Fruit fly (Drosophila melanogaster) whole organism, embryonic: ENCODE results near the gene kibra.

ENCODE experiments used
- ATbp ChIP-seq: fragments of 200-800 bp; sonication (Bioruptor generic); optimal IDR thresholded peaks from 2 replicates; lab custom pipeline; 2017; ENCODE audit warnings: missing biosample characterization, mild to moderate bottlenecking, missing genetic modification characterization, missing genetic modification reagents
- B-H1 ChIP-seq: fragments of 200-800 bp; sonication (Bioruptor generic); IDR thresholded peaks from 3 replicates; pipeline ENCODE4 v1.3.6; 2022; ENCODE audit warnings: missing biosample characterization, missing genetic modification characterization
- CG10462 ChIP-seq: fragments of 200-800 bp; sonication (Bioruptor generic); optimal IDR thresholded peaks from 2 replicates; lab custom pipeline; 2016; ENCODE audit warnings: missing biosample characterization, missing genetic modification characterization
- CG10565 ChIP-seq: fragments of 200-800 bp; sonication (Bioruptor generic); optimal IDR thresholded peaks from 3 replicates; lab custom pipeline; 2016; ENCODE audit warnings: missing biosample characterization, mild to moderate bottlenecking, missing genetic modification characterization
- CG11560 ChIP-seq: fragments of 200-800 bp; sonication (Bioruptor generic); IDR thresholded peaks from 3 replicates; pipeline ENCODE4 v1.3.6; 2022; ENCODE audit warnings: missing biosample characterization, missing genetic modification characterization
- CG11696 ChIP-seq: fragments of 200-800 bp; sonication (Bioruptor generic); IDR thresholded peaks from 2 replicates; pipeline ENCODE4 v1.3.6; 2022; ENCODE audit warnings: missing biosample characterization, missing genetic modification characterization
- CG12219 ChIP-seq: fragments of 200-800 bp; sonication (Bioruptor generic); optimal IDR thresholded peaks from 3 replicates; lab custom pipeline; 2018; ENCODE audit warnings: missing biosample characterization, mild to moderate bottlenecking, missing genetic modification characterization
- CG1233 ChIP-seq: fragments of 200-800 bp; sonication (Bioruptor generic); optimal IDR thresholded peaks from 4 replicates; lab custom pipeline; 2018; ENCODE audit warnings: missing biosample characterization, mild to moderate bottlenecking, missing genetic modification characterization
- CG14050 ChIP-seq: fragments of 200-800 bp; sonication (Bioruptor generic); IDR thresholded peaks from 3 replicates; pipeline ENCODE4 v1.3.6; 2022; ENCODE audit warnings: missing biosample characterization, missing genetic modification characterization
- CG15696 ChIP-seq: fragments of 200-800 bp; sonication (Bioruptor generic); optimal IDR thresholded peaks from 2 replicates; lab custom pipeline; 2019; ENCODE audit warnings: missing biosample characterization, mild to moderate bottlenecking, missing genetic modification characterization, moderate library complexity
- CG31388 ChIP-seq: fragments of 200-800 bp; sonication (Bioruptor generic); optimal IDR thresholded peaks from 2 replicates; lab custom pipeline; 2016; ENCODE audit warnings: missing biosample characterization, missing genetic modification characterization
- CG31441 ChIP-seq: fragments of 200-800 bp; sonication (Bioruptor generic); IDR thresholded peaks from 2 replicates; pipeline ENCODE4 v1.3.6; 2022; ENCODE audit warnings: missing biosample characterization, missing genetic modification characterization
- CG3407 ChIP-seq: fragments of 200-800 bp; sonication (Bioruptor generic); optimal IDR thresholded peaks from 2 replicates; lab custom pipeline; 2018; ENCODE audit warnings: missing biosample characterization, mild to moderate bottlenecking, missing genetic modification characterization
- CG4424 ChIP-seq: fragments of 200-800 bp; sonication (Bioruptor generic); optimal IDR thresholded peaks from 3 replicates; lab custom pipeline; 2016; ENCODE audit warnings: missing biosample characterization, missing genetic modification characterization
- CG4707 ChIP-seq: fragments of 200-800 bp; sonication (Bioruptor generic); optimal IDR thresholded peaks from 2 replicates; lab custom pipeline; 2018; ENCODE audit warnings: missing biosample characterization, mild to moderate bottlenecking, missing genetic modification characterization, moderate library complexity
- CG6854 ChIP-seq: fragments of 200-800 bp; sonication (Bioruptor generic); optimal IDR thresholded peaks from 3 replicates; lab custom pipeline; 2017; ENCODE audit warnings: missing biosample characterization, mild to moderate bottlenecking, missing genetic modification characterization
- CG7786 ChIP-seq: fragments of 200-800 bp; sonication (Bioruptor generic); optimal IDR thresholded peaks from 2 replicates; lab custom pipeline; 2016; ENCODE audit warnings: missing biosample characterization, missing genetic modification characterization
- CG7987 ChIP-seq: fragments of 200-800 bp; sonication (Bioruptor generic); optimal IDR thresholded peaks from 2 replicates; lab custom pipeline; 2018; ENCODE audit warnings: missing biosample characterization, mild to moderate bottlenecking, missing genetic modification characterization, moderate library complexity
- CG8359 ChIP-seq: fragments of 200-800 bp; sonication (Bioruptor generic); optimal IDR thresholded peaks from 2 replicates; lab custom pipeline; 2017; ENCODE audit warnings: missing biosample characterization, mild to moderate bottlenecking, missing genetic modification characterization, borderline replicate concordance
- CG8388 ChIP-seq: fragments of 200-800 bp; sonication (Bioruptor generic); optimal IDR thresholded peaks from 2 replicates; lab custom pipeline; 2019; ENCODE audit warnings: missing biosample characterization, mild to moderate bottlenecking, missing genetic modification characterization, moderate library complexity
- D ChIP-seq, 2 experiments: fragments of 200-800 bp in 1 of 2; fragments of >200 bp in 1 of 2; sonication (Bioruptor generic) in 1 of 2; optimal IDR thresholded peaks; 2 replicates in 1 of 2; 3 replicates in 1 of 2; lab custom pipeline; 2017; ENCODE audit warnings: mild to moderate bottlenecking in 1 of 2, missing biosample characterization in 1 of 2, missing genetic modification characterization in 1 of 2, missing genetic modification reagents in 1 of 2
- Doc2 ChIP-seq: fragments of 200-800 bp; sonication (Bioruptor generic); IDR thresholded peaks from 2 replicates; pipeline ENCODE4 v1.3.6; 2022; ENCODE audit warnings: missing biosample characterization, missing genetic modification characterization
- Drgx ChIP-seq: fragments of 200-800 bp; sonication (Bioruptor generic); IDR thresholded peaks from 2 replicates; pipeline ENCODE4 v1.3.6; 2022; ENCODE audit warnings: missing biosample characterization, missing genetic modification characterization
- HmgD ChIP-seq: fragments of 200-800 bp; sonication (Bioruptor generic); optimal IDR thresholded peaks from 3 replicates; lab custom pipeline; 2016; ENCODE audit warnings: missing biosample characterization, missing genetic modification characterization
- NC2α ChIP-seq: fragments of 200-800 bp; sonication (Bioruptor generic); optimal IDR thresholded peaks from 2 replicates; lab custom pipeline; 2016; ENCODE audit warnings: missing biosample characterization, missing genetic modification characterization
- Oaz ChIP-seq: fragments of 200-800 bp; sonication (Bioruptor generic); IDR thresholded peaks from 2 replicates; pipeline ENCODE4 v1.3.6; 2022; ENCODE audit warnings: missing biosample characterization, missing genetic modification characterization
- Sox102F ChIP-seq: fragments of 200-800 bp; sonication (Bioruptor generic); optimal IDR thresholded peaks from 2 replicates; lab custom pipeline; 2018; ENCODE audit warnings: missing biosample characterization, mild to moderate bottlenecking, missing genetic modification characterization, moderate library complexity
- Spps ChIP-seq: fragments of 200-800 bp; sonication (Bioruptor generic); optimal IDR thresholded peaks from 2 replicates; lab custom pipeline; 2018; ENCODE audit warnings: missing biosample characterization, mild to moderate bottlenecking, missing genetic modification characterization
- Taf1 ChIP-seq: fragments of 200-800 bp; sonication (Bioruptor generic); IDR thresholded peaks from 2 replicates; pipeline ENCODE4 v1.3.6; 2022; ENCODE audit warnings: missing biosample characterization, missing genetic modification characterization
- bab2 ChIP-seq: fragments of 200-800 bp; sonication (Bioruptor generic); optimal IDR thresholded peaks from 2 replicates; lab custom pipeline; 2016; ENCODE audit warnings: missing biosample characterization, missing genetic modification characterization
- chm ChIP-seq: fragments of 200-800 bp; sonication (Bioruptor generic); IDR thresholded peaks from 2 replicates; pipeline ENCODE4 v1.3.6; 2022; ENCODE audit warnings: missing biosample characterization, missing genetic modification characterization
- da ChIP-seq: fragments of 200-800 bp; sonication (Bioruptor generic); optimal IDR thresholded peaks from 2 replicates; lab custom pipeline; 2016; ENCODE audit warnings: missing biosample characterization, missing genetic modification characterization
- danr ChIP-seq: fragments of 200-800 bp; sonication (Bioruptor generic); IDR thresholded peaks from 2 replicates; pipeline ENCODE4 v1.3.6; 2022; ENCODE audit warnings: missing biosample characterization, missing genetic modification characterization
- dmrt99B ChIP-seq: fragments of 200-800 bp; sonication (Bioruptor generic); optimal IDR thresholded peaks from 2 replicates; lab custom pipeline; 2018; ENCODE audit warnings: missing biosample characterization, mild to moderate bottlenecking, missing genetic modification characterization, moderate library complexity
- eyg ChIP-seq: fragments of 200-800 bp; sonication (Bioruptor generic); optimal IDR thresholded peaks from 3 replicates; lab custom pipeline; 2016; ENCODE audit warnings: missing biosample characterization, missing genetic modification characterization
- gem ChIP-seq: fragments of 200-800 bp; sonication (Bioruptor generic); optimal IDR thresholded peaks from 2 replicates; lab custom pipeline; 2019; ENCODE audit warnings: missing biosample characterization, mild to moderate bottlenecking, missing genetic modification characterization, moderate library complexity
- grn ChIP-seq: fragments of 200-800 bp; sonication (Bioruptor generic); optimal IDR thresholded peaks from 3 replicates; lab custom pipeline; 2017; ENCODE audit warnings: missing biosample characterization, missing genetic modification characterization
- gsb-n ChIP-seq: fragments of 200-800 bp; sonication (Bioruptor generic); optimal IDR thresholded peaks from 3 replicates; lab custom pipeline; 2018; ENCODE audit warnings: missing biosample characterization, mild to moderate bottlenecking, missing genetic modification characterization
- kay ChIP-seq: fragments of 200-800 bp; sonication (Bioruptor generic); optimal IDR thresholded peaks from 2 replicates; lab custom pipeline; 2016; ENCODE audit warnings: missing biosample characterization, missing genetic modification characterization
- ken ChIP-seq: fragments of 200-800 bp; sonication (Bioruptor generic); IDR thresholded peaks from 3 replicates; pipeline ENCODE4 v1.3.6; 2022; ENCODE audit warnings: missing biosample characterization, missing genetic modification characterization
- klu ChIP-seq: fragments of 200-800 bp; sonication (Bioruptor generic); IDR thresholded peaks from 2 replicates; pipeline ENCODE4 v1.3.6; 2022; ENCODE audit warnings: missing biosample characterization, missing genetic modification characterization
- knrl ChIP-seq: fragments of 200-800 bp; sonication (Bioruptor generic); IDR thresholded peaks from 3 replicates; pipeline ENCODE4 v1.3.6; 2022; ENCODE audit warnings: missing biosample characterization, missing genetic modification characterization; ENCODE audit not compliant: partially characterized antibody
- phol ChIP-seq: fragments of 200-800 bp; sonication (Bioruptor generic); optimal IDR thresholded peaks from 3 replicates; lab custom pipeline; 2018; ENCODE audit warnings: missing biosample characterization, mild to moderate bottlenecking, missing genetic modification characterization, moderate library complexity
- sens ChIP-seq: fragments of 200-800 bp; sonication (Bioruptor generic); peaks from one replicate; lab custom pipeline; 2016; ENCODE audit warnings: missing biosample characterization, missing genetic modification characterization
- sima ChIP-seq: fragments of 200-800 bp; sonication (Bioruptor generic); optimal IDR thresholded peaks from 2 replicates; lab custom pipeline; 2016; ENCODE audit warnings: missing biosample characterization, missing genetic modification characterization
- sna ChIP-seq: fragments of 200-800 bp; sonication (Bioruptor generic); IDR thresholded peaks from 2 replicates; pipeline ENCODE4 v1.3.6; 2022; ENCODE audit warnings: missing biosample characterization, missing genetic modification characterization; ENCODE audit not compliant: partially characterized antibody
- stc ChIP-seq: fragments of 200-800 bp; sonication (Bioruptor generic); IDR thresholded peaks from 2 replicates; pipeline ENCODE4 v1.3.6; 2022; ENCODE audit warnings: missing biosample characterization, missing genetic modification characterization
- tgo ChIP-seq: fragments of 200-800 bp; sonication (Bioruptor generic); IDR thresholded peaks from 3 replicates; pipeline ENCODE4 v1.3.6; 2022; ENCODE audit warnings: missing biosample characterization, missing genetic modification characterization
- ttk ChIP-seq: fragments of 200-800 bp; sonication (Bioruptor generic); IDR thresholded peaks from 2 replicates; pipeline ENCODE4 v2.1.2; 2022; ENCODE audit warnings: missing biosample characterization, missing genetic modification characterization
- vvl ChIP-seq: fragments of 200-800 bp; sonication (Bioruptor generic); IDR thresholded peaks from 2 replicates; pipeline ENCODE4 v1.3.6; 2022; ENCODE audit warnings: missing biosample characterization, missing genetic modification characterization
- zf30C ChIP-seq: fragments of 200-800 bp; sonication (Bioruptor generic); optimal IDR thresholded peaks from 3 replicates; lab custom pipeline; 2018; ENCODE audit warnings: missing biosample characterization, mild to moderate bottlenecking, missing genetic modification characterization

Gene kibra

DNA sequence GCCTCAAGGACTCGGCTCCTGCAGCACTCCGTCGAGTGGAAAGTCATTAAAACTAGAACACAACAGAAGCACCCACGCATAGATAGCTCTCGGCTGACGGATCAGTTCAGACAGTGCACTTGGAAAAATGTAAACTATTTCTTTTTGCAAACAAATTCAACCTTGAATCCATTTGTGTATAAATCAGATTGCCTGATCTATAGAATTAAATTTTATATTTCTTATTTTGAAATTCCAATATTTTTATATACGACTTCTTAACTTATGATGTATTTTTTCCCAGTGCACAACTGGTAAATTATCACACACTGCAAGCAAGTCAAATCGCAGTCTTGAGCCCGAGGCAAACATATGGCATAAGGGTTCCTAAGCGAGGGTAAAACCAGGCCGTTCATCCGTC is 49.3 kb downstream of the kibra start (continued):
- TF ChIP-seq eyg (no peak), knrl (no peak), CG7786 (GFP tag; lab: Kevin White, UChicago) (no peak), CG8359 (GFP tag; lab: Kevin White, UChicago) (peak; percentile 51), gem (peak; percentile 84), kay (GFP tag; lab: Kevin White, UChicago) (peak; percentile 38), tgo (GFP tag; lab: Robert Waterston, UW) (peak; percentile 68), CG11696 (no peak), CG15696 (tag; lab: Kevin White, UChicago) (peak; percentile 95), CG31441 (peak; percentile 86), Taf1 (GFP tag; lab: Robert Waterston, UW) (no peak), D (optimal IDR thresholded peaks at IDR 0.05; lab: Kevin White, UChicago) (no peak), D (GFP tag; optimal IDR thresholded peaks at IDR 0.05; lab: Kevin White, UChicago) (peak; percentile 69), ATbp (GFP tag; lab: Kevin White, UChicago) (peak; percentile 22), klu (GFP tag; lab: Robert Waterston, UW) (no peak), NC2α (GFP tag; lab: Kevin White, UChicago) (peak; percentile 23), CG10462 (GFP tag; lab: Kevin White, UChicago) (peak; percentile 66), dmrt99B (tag; lab: Kevin White, UChicago) (peak; percentile 65), chm (GFP tag; lab: Robert Waterston, UW) (peak; percentile 58; the same call in 1 of the 2 replicates), da (GFP tag; lab: Kevin White, UChicago) (no peak), sens (peak; percentile 94), Oaz (GFP tag; lab: Robert Waterston, UW) (no peak), phol (peak; percentile 79), CG12219 (GFP tag; lab: Kevin White, UChicago) (no peak), sima (GFP tag; lab: Kevin White, UChicago) (no peak), CG8388 (GFP tag; lab: Kevin White, UChicago) (peak; percentile 66), Spps (tag; lab: Kevin White, UChicago) (peak; percentile 73), CG7987 (no peak), stc (GFP tag; lab: Robert Waterston, UW) (peak; percentile 56), zf30C (GFP tag; lab: Kevin White, UChicago) (peak; percentile 82), CG4707 (GFP tag; lab: Kevin White, UChicago) (no peak), CG14050 (GFP tag; lab: Robert Waterston, UW) (peak; percentile 46; the same call in 2 of the 3 replicates), ttk (peak; percentile 52), CG1233 (GFP tag; lab: Kevin White, UChicago) (peak; percentile 49), Doc2 (GFP tag; lab: Robert Waterston, UW) (no peak), vvl (GFP tag; lab: Robert Waterston, UW) (peak; percentile 77), CG31388 (GFP tag; lab: Kevin White, UChicago) (peak; percentile 37), gsb-n (peak; percentile 76), CG6854 (GFP tag; lab: Kevin White, UChicago) (no peak), danr (GFP tag; lab: Robert Waterston, UW) (no peak; the same call in 1 of the 2 replicates), bab2 (GFP tag; lab: Kevin White, UChicago) (peak; percentile 41), CG11560 (tag; lab: Robert Waterston, UW) (no peak), CG3407 (GFP tag; lab: Kevin White, UChicago) (peak; percentile 42), CG10565 (GFP tag; lab: Kevin White, UChicago) (no peak), Drgx (GFP tag; lab: Robert Waterston, UW) (peak; percentile 65), grn (peak; percentile 4), Sox102F (GFP tag; lab: Kevin White, UChicago) (peak; percentile 56), HmgD (GFP tag; lab: Kevin White, UChicago) (no peak), CG4424 (GFP tag; lab: Kevin White, UChicago) (peak; percentile 81), sna (no peak), B-H1 (GFP tag; lab: Robert Waterston, UW) (peak; percentile 38; the same call in 1 of the 3 replicates), ken (GFP tag; lab: Robert Waterston, UW) (peak; percentile 50; the same call in 1 of the 3 replicates)
